Worm (Caenorhabditis elegans): ENCODE results near the gene ric-4.

DNA sequence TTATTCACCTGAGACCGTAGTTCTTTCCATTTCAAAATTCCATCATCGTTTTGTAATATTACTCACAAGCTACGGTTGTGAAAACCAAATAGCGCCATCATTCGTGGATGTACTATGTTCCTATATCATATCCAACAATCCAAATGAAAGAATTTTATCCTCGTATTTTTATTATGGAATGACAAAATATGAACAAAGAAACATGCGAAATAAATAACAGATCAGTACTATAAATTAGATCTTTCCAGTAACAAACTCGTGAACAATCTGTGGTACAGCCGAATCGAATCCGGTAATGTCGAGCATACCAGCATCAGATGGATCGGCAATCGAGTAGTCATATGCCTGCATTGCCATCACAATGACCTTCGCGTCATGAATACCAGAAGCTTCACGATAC, 17.4 kb downstream of the ric-4 start:
- TF ChIP-seq ztf-11 (tag; optimal IDR thresholded peaks at IDR 0.05) = no peak
- no peak for TF ChIP-seq nhr-28 (tag; optimal IDR thresholded peaks at IDR 0.05)
- no peak for TF ChIP-seq ama-1 (optimal IDR thresholded peaks at IDR 0.05)
- no peak for TF ChIP-seq ces-1 (GFP tag; optimal IDR thresholded peaks at IDR 0.05)
- no peak for TF ChIP-seq C04F5.9 (tag; optimal IDR thresholded peaks at IDR 0.05)
- TF ChIP-seq mdl-1 (tag; optimal IDR thresholded peaks at IDR 0.05) = no peak

Measured in whole organism, L1 larva.